Worm (Caenorhabditis elegans) whole organism, L4 larva: Measurements from ENCODE around the gene dct-8.

Experiments
- F49E8.2 ChIP-seq: sonication (generic microtip); optimal IDR thresholded peaks from 2 replicates; lab custom pipeline; 2016; ENCODE audit warnings: missing compliant biosample characterization, mild to moderate bottlenecking, missing genetic modification characterization, borderline replicate concordance
- R02D3.7 ChIP-seq: fragments of 150-350 bp; sonication (generic microtip); optimal IDR thresholded peaks from 3 replicates; lab custom pipeline; 2014; ENCODE audit warnings: missing biosample characterization, missing genetic modification characterization
- T20F7.1 ChIP-seq: fragments of 200-800 bp; sonication (Bioruptor generic); optimal IDR thresholded peaks from 2 replicates; lab custom pipeline; 2018; ENCODE audit warnings: mild to moderate bottlenecking, missing genetic modification characterization, missing compliant biosample characterization
- T26A8.4 ChIP-seq: fragments of 200-800 bp; sonication (Bioruptor generic); IDR thresholded peaks from 2 replicates; pipeline ENCODE4 v1.3.6; 2022; ENCODE audit warnings: missing genetic modification characterization, missing compliant biosample characterization
- Y105C5A.15 ChIP-seq: fragments of 200-800 bp; sonication (Bioruptor generic); IDR thresholded peaks from 2 replicates; pipeline ENCODE4 v1.3.6; 2022; ENCODE audit warnings: missing genetic modification characterization, missing compliant biosample characterization
- Y48G9A.11 ChIP-seq: fragments of 200-800 bp; sonication (Bioruptor generic); IDR thresholded peaks from 2 replicates; pipeline ENCODE4 v1.3.6; 2022; ENCODE audit warnings: missing genetic modification reagents, missing genetic modification characterization, missing compliant biosample characterization
- Y75B8A.6 ChIP-seq: fragments of 200-800 bp; sonication (Bioruptor generic); IDR thresholded peaks from 2 replicates; pipeline ENCODE4 v1.3.6; 2022; ENCODE audit warnings: missing genetic modification reagents, missing genetic modification characterization, missing compliant biosample characterization
- aha-1 ChIP-seq: fragments of 150-350 bp; peaks from one replicate; lab custom pipeline; 2014; ENCODE audit warnings: missing biosample characterization, missing genetic modification characterization
- ama-1 ChIP-seq: fragments of 150-350 bp; optimal IDR thresholded peaks from 2 replicates; lab custom pipeline; 2014; ENCODE audit warnings: inconsistent platforms, mixed read lengths
- arid-1 ChIP-seq: fragments of 200-800 bp; sonication (Bioruptor generic); conservative IDR thresholded peaks from 2 replicates; pipeline ENCODE4 v1.3.6; 2022; ENCODE audit warnings: missing genetic modification reagents, missing genetic modification characterization, missing compliant biosample characterization
- ceh-44 ChIP-seq: fragments of 200-800 bp; sonication (Bioruptor generic); IDR thresholded peaks from 2 replicates; pipeline ENCODE4 v1.3.6; 2022; ENCODE audit warnings: missing genetic modification reagents, missing genetic modification characterization, missing compliant biosample characterization
- ceh-62 ChIP-seq: sonication (generic microtip); optimal IDR thresholded peaks from 2 replicates; lab custom pipeline; 2017; ENCODE audit warnings: missing biosample characterization, missing genetic modification characterization
- ceh-82 ChIP-seq: sonication (generic microtip); optimal IDR thresholded peaks from 2 replicates; lab custom pipeline; 2017; ENCODE audit warnings: missing biosample characterization, missing genetic modification characterization
- daf-16 ChIP-seq, 3 experiments: sonication (generic microtip); optimal IDR thresholded peaks; 2 replicates each; lab custom pipeline; 2016 to 2017; ENCODE audit warnings: missing genetic modification characterization in 3 of 3, missing genetic modification reagents in 3 of 3, mild to moderate bottlenecking in 2 of 3, missing compliant biosample characterization in 2 of 3, missing biosample characterization in 1 of 3, moderate library complexity in 1 of 3
- daf-8 ChIP-seq: fragments of 200-800 bp; sonication (Bioruptor generic); IDR thresholded peaks from 2 replicates; pipeline ENCODE4 v1.3.6; 2022; ENCODE audit warnings: missing genetic modification characterization, missing compliant biosample characterization
- dmd-6 ChIP-seq: fragments of 200-800 bp; sonication (Bioruptor generic); IDR thresholded peaks from 2 replicates; pipeline ENCODE4 v1.3.6; 2022; ENCODE audit warnings: missing genetic modification reagents, missing genetic modification characterization, missing compliant biosample characterization
- dmd-9 ChIP-seq: fragments of 200-800 bp; sonication (Bioruptor generic); IDR thresholded peaks from 2 replicates; pipeline ENCODE4 v1.3.6; 2022; ENCODE audit warnings: missing genetic modification reagents, missing genetic modification characterization, missing compliant biosample characterization
- dpl-1 ChIP-seq: fragments of 150-350 bp; optimal IDR thresholded peaks from 2 replicates; lab custom pipeline; 2014; ENCODE audit warnings: missing biosample characterization, missing genetic modification reagents, missing genetic modification characterization
- egl-27 ChIP-seq: sonication (generic microtip); optimal IDR thresholded peaks from 3 replicates; lab custom pipeline; 2017; ENCODE audit warnings: missing biosample characterization, missing genetic modification reagents, missing genetic modification characterization
- hlh-11 ChIP-seq: fragments of 200-800 bp; sonication (Bioruptor generic); optimal IDR thresholded peaks from 2 replicates; lab custom pipeline; 2018; ENCODE audit warnings: mild to moderate bottlenecking, missing genetic modification characterization, missing compliant biosample characterization
- hlh-30 ChIP-seq: sonication (generic microtip); optimal IDR thresholded peaks from 2 replicates; lab custom pipeline; 2017; ENCODE audit warnings: antibody characterized with exemption, mild to moderate bottlenecking, missing genetic modification characterization, missing compliant biosample characterization; ENCODE audit not compliant: insufficient read depth
- lin-38 ChIP-seq: fragments of 200-800 bp; sonication (Bioruptor generic); IDR thresholded peaks from 2 replicates; pipeline ENCODE4 v1.3.6; 2022; ENCODE audit warnings: missing genetic modification reagents, missing genetic modification characterization, missing compliant biosample characterization
- lsy-2 ChIP-seq, 2 experiments: fragments of 150-350 bp in 1 of 2; sonication (generic microtip) in 1 of 2; optimal IDR thresholded peaks; 2 replicates each; lab custom pipeline; 2014 to 2017; ENCODE audit warnings: missing biosample characterization in 2 of 2, missing genetic modification characterization in 2 of 2
- madf-9 ChIP-seq: fragments of 200-800 bp; sonication (Bioruptor generic); conservative IDR thresholded peaks from 2 replicates; pipeline ENCODE4 v1.3.6; 2022; ENCODE audit warnings: missing genetic modification reagents, missing genetic modification characterization, missing compliant biosample characterization
- mdl-1 ChIP-seq, 2 experiments: fragments of 150-350 bp in 1 of 2; sonication (generic microtip) in 1 of 2; optimal IDR thresholded peaks; 2 replicates each; lab custom pipeline; 2014 to 2017; ENCODE audit warnings: missing biosample characterization in 2 of 2, missing genetic modification characterization in 2 of 2
- nhr-10 ChIP-seq: fragments of 150-350 bp; optimal IDR thresholded peaks from 2 replicates; lab custom pipeline; 2014; ENCODE audit warnings: missing biosample characterization, missing genetic modification characterization
- nhr-11 ChIP-seq: fragments of 150-350 bp; optimal IDR thresholded peaks from 2 replicates; lab custom pipeline; 2014; ENCODE audit warnings: missing biosample characterization, missing genetic modification characterization
- nhr-25 ChIP-seq: sonication (generic microtip); optimal IDR thresholded peaks from 2 replicates; lab custom pipeline; 2017; ENCODE audit warnings: missing genetic modification characterization, mild to moderate bottlenecking, missing compliant biosample characterization, antibody characterized with exemption, moderate library complexity, borderline replicate concordance; ENCODE audit not compliant: insufficient read depth
- nhr-28 ChIP-seq: fragments of 150-350 bp; optimal IDR thresholded peaks from 2 replicates; lab custom pipeline; 2014; ENCODE audit warnings: missing biosample characterization, missing genetic modification characterization
- nhr-41 ChIP-seq: fragments of 200-800 bp; sonication (Bioruptor generic); IDR thresholded peaks from 2 replicates; pipeline ENCODE4 v1.3.6; 2022; ENCODE audit warnings: missing genetic modification reagents, missing genetic modification characterization, missing compliant biosample characterization
- nhr-48 ChIP-seq: sonication (generic microtip); optimal IDR thresholded peaks from 2 replicates; lab custom pipeline; 2016; ENCODE audit warnings: mild to moderate bottlenecking, missing genetic modification characterization, missing compliant biosample characterization
- rbr-2 ChIP-seq: sonication (generic microtip); optimal IDR thresholded peaks from 2 replicates; lab custom pipeline; 2016; ENCODE audit warnings: missing genotype, missing genetic modification characterization, missing compliant biosample characterization
- sdz-12 ChIP-seq: fragments of 200-800 bp; sonication (Bioruptor generic); optimal IDR thresholded peaks from 2 replicates; lab custom pipeline; 2018; ENCODE audit warnings: mild to moderate bottlenecking, missing genetic modification characterization, missing compliant biosample characterization
- set-16 ChIP-seq: fragments of 200-800 bp; sonication (Bioruptor generic); IDR thresholded peaks from 2 replicates; pipeline ENCODE4 v1.3.6; 2022; ENCODE audit warnings: missing genetic modification reagents, missing genetic modification characterization, missing compliant biosample characterization
- unc-62 ChIP-seq, 3 experiments: fragments of 150-350 bp in 1 of 3; sonication (generic microtip); optimal IDR thresholded peaks in 2 of 3; peaks in 1 of 3; 1 replicate in 1 of 3; 2 replicates in 2 of 3; lab custom pipeline; 2014 to 2017; ENCODE audit warnings: missing biosample characterization in 3 of 3, missing genetic modification characterization in 3 of 3, missing genetic modification reagents in 3 of 3, missing genotype in 1 of 3
- ztf-7 ChIP-seq: fragments of 150-350 bp; optimal IDR thresholded peaks from 2 replicates; lab custom pipeline; 2014; ENCODE audit warnings: missing biosample characterization, missing genetic modification characterization

Gene dct-8

DNA sequence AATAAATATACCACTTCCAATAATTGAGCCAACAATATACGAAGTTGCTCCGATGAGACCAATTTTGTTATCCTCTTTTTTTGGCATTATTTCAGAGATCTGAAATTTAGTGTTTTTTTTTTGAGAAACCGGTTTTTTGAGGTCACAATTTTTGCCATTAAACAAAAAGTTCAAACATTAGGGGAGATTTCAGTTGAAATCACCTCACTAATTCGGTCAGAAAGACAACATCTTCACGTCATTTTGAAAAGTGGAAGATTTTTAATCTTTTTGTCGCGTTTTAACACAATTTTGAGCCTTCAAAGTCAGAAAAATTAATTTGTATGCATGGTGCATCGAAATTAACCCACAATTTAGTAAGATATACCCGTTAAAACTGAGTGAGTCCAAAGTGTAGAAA, 29.9 kb upstream of the dct-8 start, which contains the start of gene aat-8:
Gene aat-8, minus strand, starts transcription at position 101 of the 400 bp plus-strand sequence.
- TF ChIP-seq nhr-11 (tag; lab: Kevin White, UChicago) (no peak), aha-1 (tag; lab: Kevin White, UChicago) (peak; percentile 0)
- TF ChIP-seq, all 104 proteins: peak for 1

DNA sequence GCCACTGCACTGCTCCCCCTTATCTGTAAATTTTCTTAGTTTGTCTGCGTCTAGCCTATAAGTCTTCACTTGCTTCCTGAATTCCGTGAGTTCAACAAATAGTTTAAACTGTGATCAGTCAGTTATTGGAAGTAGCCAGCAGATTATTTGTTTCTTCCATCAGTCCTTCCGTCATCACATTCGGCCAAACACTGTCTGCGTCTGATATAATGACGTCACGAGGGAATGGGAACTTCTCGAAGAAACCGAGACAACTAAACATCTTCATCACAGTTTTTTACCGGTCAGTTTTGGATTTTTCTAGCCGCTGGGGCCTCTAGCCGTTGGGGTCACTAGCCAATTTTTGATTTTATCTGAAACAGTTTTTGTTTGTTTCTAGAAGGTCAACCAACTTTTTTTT, 28.9 kb upstream of the dct-8 start:
- no peak for TF ChIP-seq daf-16 (GFP tag; optimal IDR thresholded peaks at IDR 0.05; lab: Kevin White, UChicago)
- TF ChIP-seq daf-16 (tag; optimal IDR thresholded peaks at IDR 0.05; lab: Kevin White, UChicago): peak; percentile 36
- no peak for TF ChIP-seq ama-1 (lab: Kevin White, UChicago)
- TF ChIP-seq F49E8.2: no peak
- peak; percentile 24; the same call in 1 of the 2 replicates for TF ChIP-seq dmd-6 (GFP tag; lab: Robert Waterston, UW)
- TF ChIP-seq madf-9: no peak
- no peak for TF ChIP-seq nhr-41
- no peak for TF ChIP-seq ceh-62 (tag; lab: Kevin White, UChicago)
- peak; percentile 49 for TF ChIP-seq nhr-28 (tag; lab: Kevin White, UChicago)
- no peak for TF ChIP-seq lin-38
- peak; percentile 12 for TF ChIP-seq hlh-30
- TF ChIP-seq lsy-2 (tag; optimal IDR thresholded peaks at IDR 0.05; lab: Kevin White, UChicago): no peak
- TF ChIP-seq T20F7.1 (GFP tag; lab: Kevin White, UChicago): no peak
- no peak for TF ChIP-seq mdl-1 (tag; optimal IDR thresholded peaks at IDR 0.05; lab: Kevin White, UChicago)
- no peak for TF ChIP-seq set-16
- TF ChIP-seq ceh-82 (tag; lab: Kevin White, UChicago): no peak
- TF ChIP-seq nhr-48 (tag; lab: Kevin White, UChicago): no peak
- no peak for TF ChIP-seq nhr-10 (tag; lab: Kevin White, UChicago)
- no peak for TF ChIP-seq Y105C5A.15 (GFP tag; lab: Robert Waterston, UW)
- no peak for TF ChIP-seq ceh-44 (GFP tag; lab: Robert Waterston, UW)
- TF ChIP-seq daf-8 (GFP tag; lab: Robert Waterston, UW): no peak
- TF ChIP-seq T26A8.4: no peak
- peak; percentile 50 for TF ChIP-seq hlh-11 (tag; lab: Kevin White, UChicago)
- TF ChIP-seq sdz-12 (GFP tag; lab: Kevin White, UChicago): no peak
- TF ChIP-seq Y75B8A.6 (GFP tag; lab: Robert Waterston, UW): no peak
- TF ChIP-seq nhr-25: no peak

DNA sequence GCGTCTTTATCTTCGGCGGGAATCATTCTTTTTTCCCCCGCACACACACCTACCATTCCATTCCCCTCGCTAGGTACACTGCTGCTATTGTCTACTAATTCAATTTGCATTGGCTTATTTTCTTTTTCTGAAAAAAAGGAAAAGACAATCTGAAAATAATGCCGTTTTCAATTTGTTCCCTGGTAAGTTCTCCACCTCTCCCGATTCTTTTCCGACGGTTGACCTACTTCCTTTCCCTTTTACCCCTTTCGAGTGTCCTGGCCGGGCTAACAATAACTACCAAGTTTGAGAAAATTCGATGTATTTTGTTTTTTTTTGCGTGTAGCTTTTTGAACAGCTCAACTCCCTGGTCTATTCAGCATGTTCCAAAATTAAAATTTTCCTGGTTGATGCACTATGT, 27.6 kb upstream of the dct-8 start, which contains the start of gene F37C4.4:
Gene F37C4.4, plus strand, starts transcription at position 58 of the 400 bp plus-strand sequence.
- no peak for TF ChIP-seq R02D3.7 (tag; lab: Kevin White, UChicago)
- no peak for TF ChIP-seq dpl-1 (GFP tag; lab: Kevin White, UChicago)
- TF ChIP-seq dmd-9 (GFP tag; lab: Robert Waterston, UW): no peak
- TF ChIP-seq ztf-7 (tag; lab: Kevin White, UChicago): no peak
- no peak for TF ChIP-seq rbr-2 (tag; lab: Kevin White, UChicago)
- TF ChIP-seq hlh-30: no peak
- peak; percentile 54 for TF ChIP-seq aha-1 (tag; lab: Kevin White, UChicago)
- no peak for TF ChIP-seq egl-27 (tag; lab: Kevin White, UChicago)
- TF ChIP-seq mdl-1 (tag; optimal IDR thresholded peaks at IDR 0.05; lab: Kevin White, UChicago): no peak
- TF ChIP-seq unc-62 (GFP tag; optimal IDR thresholded peaks at IDR 0.05 in 1 of 2; lab: Kevin White, UChicago): peak in 1 of 2 experiments; percentile 36
- TF ChIP-seq unc-62 (tag; optimal IDR thresholded peaks at IDR 0.05; lab: Kevin White, UChicago): no peak

DNA sequence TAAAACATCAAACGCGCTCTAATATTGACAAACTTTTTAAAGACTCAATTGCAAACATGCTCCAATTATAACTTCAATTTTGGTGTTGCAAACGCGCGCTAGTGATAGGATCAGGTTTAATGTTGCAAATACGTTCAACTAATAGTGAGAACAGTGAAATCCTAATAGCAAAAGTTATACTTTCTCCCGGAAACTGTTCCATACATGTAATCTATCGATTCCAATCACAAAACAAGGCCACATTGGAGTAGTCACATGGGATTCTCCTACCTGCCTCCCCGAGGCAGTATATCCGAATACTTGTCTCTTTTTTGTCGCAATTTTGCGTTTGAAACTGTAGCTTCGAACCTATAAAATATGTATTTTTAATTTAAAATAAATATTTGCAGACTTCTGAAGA, 25.0 kb upstream of the dct-8 start:
- TF ChIP-seq Y48G9A.11 (GFP tag; lab: Robert Waterston, UW) (no peak), arid-1 (GFP tag; lab: Robert Waterston, UW) (no peak)
